Worm (Caenorhabditis elegans) whole organism, young adult: Measurements from ENCODE around the gene sri-63.

Experiments used
- B0035.1 ChIP-seq: sonication (generic microtip); optimal IDR thresholded peaks from 2 replicates; lab custom pipeline; 2016; ENCODE audit warnings: missing genetic modification characterization, mild to moderate bottlenecking, missing compliant biosample characterization, missing genotype, missing genetic modification reagents
- C17E4.6 ChIP-seq: fragments of 200-800 bp; sonication (Bioruptor generic); IDR thresholded peaks from 2 replicates; pipeline ENCODE4 v1.3.6; 2022; ENCODE audit warnings: missing genetic modification reagents, missing genetic modification characterization, missing compliant biosample characterization
- F10E7.11 ChIP-seq: sonication (generic microtip); optimal IDR thresholded peaks from 2 replicates; lab custom pipeline; 2017; ENCODE audit warnings: mild to moderate bottlenecking, missing genetic modification characterization, moderate library complexity, missing compliant biosample characterization
- F33H1.4 ChIP-seq: fragments of 200-800 bp; sonication (Bioruptor generic); IDR thresholded peaks from 2 replicates; pipeline ENCODE4 v1.3.6; 2022; ENCODE audit warnings: missing genetic modification reagents, missing genetic modification characterization, missing compliant biosample characterization
- F57C9.4 ChIP-seq: sonication (generic microtip); optimal IDR thresholded peaks from 2 replicates; lab custom pipeline; 2017; ENCODE audit warnings: mild to moderate bottlenecking, missing genetic modification characterization, missing compliant biosample characterization
- ama-1 ChIP-seq, 3 experiments: fragments of 150-350 bp in 1 of 3; sonication (generic microtip) in 2 of 3; optimal IDR thresholded peaks; 2 replicates each; lab custom pipeline; 2014 to 2018; ENCODE audit warnings: missing biosample characterization in 2 of 3, missing genetic modification characterization in 2 of 3, missing genetic modification reagents in 2 of 3
- aptf-3 ChIP-seq: fragments of 200-800 bp; sonication (Bioruptor generic); IDR thresholded peaks from 2 replicates; pipeline ENCODE4 v1.3.6; 2022; ENCODE audit warnings: missing genetic modification characterization, missing compliant biosample characterization
- attf-5 ChIP-seq: fragments of 200-800 bp; sonication (Bioruptor generic); optimal IDR thresholded peaks from 2 replicates; lab custom pipeline; 2018; ENCODE audit warnings: mild to moderate bottlenecking, missing genetic modification characterization, missing compliant biosample characterization
- ceh-40 ChIP-seq: fragments of 200-800 bp; sonication (Bioruptor generic); IDR thresholded peaks from 2 replicates; pipeline ENCODE4 v1.3.6; 2022; ENCODE audit warnings: missing genetic modification characterization, missing compliant biosample characterization
- dpl-1 ChIP-seq: fragments of 150-350 bp; optimal IDR thresholded peaks from 2 replicates; lab custom pipeline; 2014; ENCODE audit warnings: missing biosample characterization, missing genetic modification reagents, missing genetic modification characterization
- efl-1 ChIP-seq: fragments of 150-350 bp; optimal IDR thresholded peaks from 2 replicates; lab custom pipeline; 2014; ENCODE audit warnings: missing biosample characterization, missing genetic modification reagents, missing genetic modification characterization
- egrh-3 ChIP-seq: fragments of 200-800 bp; sonication (Bioruptor generic); IDR thresholded peaks from 2 replicates; pipeline ENCODE4 v1.3.6; 2022; ENCODE audit warnings: missing genetic modification reagents, missing genetic modification characterization, missing compliant biosample characterization
- ets-4 ChIP-seq: fragments of 200-800 bp; sonication (Bioruptor generic); optimal IDR thresholded peaks from 2 replicates; lab custom pipeline; 2018; ENCODE audit warnings: mild to moderate bottlenecking, missing genetic modification characterization, missing compliant biosample characterization
- fkh-3 ChIP-seq: sonication (generic microtip); optimal IDR thresholded peaks from 2 replicates; lab custom pipeline; 2016; ENCODE audit warnings: mild to moderate bottlenecking, missing genetic modification characterization, missing compliant biosample characterization
- him-1 ChIP-seq: sonication (generic microtip); optimal IDR thresholded peaks from 2 replicates; lab custom pipeline; 2016; ENCODE audit warnings: missing genotype, missing genetic modification reagents, missing genetic modification characterization, missing compliant biosample characterization
- hlh-26 ChIP-seq: fragments of 200-800 bp; sonication (Bioruptor generic); conservative IDR thresholded peaks from 2 replicates; pipeline ENCODE4 v1.3.6; 2022; ENCODE audit warnings: missing genetic modification reagents, missing genetic modification characterization, missing compliant biosample characterization
- hmg-1.2 ChIP-seq: fragments of 200-800 bp; sonication (Bioruptor generic); IDR thresholded peaks from 2 replicates; pipeline ENCODE4 v1.3.6; 2022; ENCODE audit warnings: missing genetic modification reagents, missing genetic modification characterization, missing compliant biosample characterization
- hmg-20 ChIP-seq: fragments of 200-800 bp; sonication (Bioruptor generic); IDR thresholded peaks from 2 replicates; pipeline ENCODE4 v1.3.6; 2022; ENCODE audit warnings: missing genetic modification reagents, missing genetic modification characterization, missing compliant biosample characterization
- lsl-1 ChIP-seq: fragments of 200-800 bp; sonication (Bioruptor generic); optimal IDR thresholded peaks from 2 replicates; lab custom pipeline; 2018; ENCODE audit warnings: mild to moderate bottlenecking, missing genetic modification characterization, moderate library complexity, missing compliant biosample characterization
- lsy-27 ChIP-seq: sonication (generic microtip); optimal IDR thresholded peaks from 2 replicates; lab custom pipeline; 2017; ENCODE audit warnings: missing genetic modification characterization, mild to moderate bottlenecking, missing compliant biosample characterization, antibody characterized with exemption, missing genotype, borderline replicate concordance; ENCODE audit not compliant: insufficient read depth
- madf-10 ChIP-seq: sonication (generic microtip); optimal IDR thresholded peaks from 2 replicates; lab custom pipeline; 2016; ENCODE audit warnings: mild to moderate bottlenecking, missing genetic modification characterization, missing compliant biosample characterization
- madf-6 ChIP-seq: fragments of 200-800 bp; sonication (Bioruptor generic); IDR thresholded peaks from 2 replicates; pipeline ENCODE4 v1.3.6; 2022; ENCODE audit warnings: missing genetic modification reagents, missing genetic modification characterization, missing compliant biosample characterization
- madf-8 ChIP-seq: fragments of 200-800 bp; sonication (Bioruptor generic); conservative IDR thresholded peaks from 2 replicates; pipeline ENCODE4 v1.3.6; 2022; ENCODE audit warnings: missing genetic modification reagents, missing genetic modification characterization, missing compliant biosample characterization
- mcd-1 ChIP-seq: fragments of 200-800 bp; sonication (Bioruptor generic); IDR thresholded peaks from 2 replicates; pipeline ENCODE4 v1.3.6; 2022; ENCODE audit warnings: missing genetic modification reagents, missing genetic modification characterization, missing compliant biosample characterization
- nfyb-1 ChIP-seq: fragments of 200-800 bp; sonication (Bioruptor generic); IDR thresholded peaks from 2 replicates; pipeline ENCODE4 v1.3.6; 2022; ENCODE audit warnings: missing genetic modification reagents, missing genetic modification characterization, missing compliant biosample characterization
- pbrm-1 ChIP-seq: fragments of 200-800 bp; sonication (Bioruptor generic); IDR thresholded peaks from 2 replicates; pipeline ENCODE4 v1.3.6; 2022; ENCODE audit warnings: missing genetic modification reagents, missing genetic modification characterization, missing compliant biosample characterization
- rcor-1 ChIP-seq: fragments of 200-800 bp; sonication (Bioruptor generic); IDR thresholded peaks from 2 replicates; pipeline ENCODE4 v1.3.6; 2022; ENCODE audit warnings: missing genetic modification reagents, missing genetic modification characterization, missing compliant biosample characterization
- snpc-1.1 ChIP-seq: sonication (generic microtip); optimal IDR thresholded peaks from 2 replicates; lab custom pipeline; 2017; ENCODE audit warnings: missing genetic modification characterization, mild to moderate bottlenecking, missing compliant biosample characterization, antibody characterized with exemption, moderate library complexity, missing genotype, missing genetic modification reagents; ENCODE audit not compliant: insufficient read depth
- snpc-3.4 ChIP-seq: sonication (generic microtip); optimal IDR thresholded peaks from 2 replicates; lab custom pipeline; 2017; ENCODE audit warnings: missing genetic modification characterization, mild to moderate bottlenecking, missing compliant biosample characterization, antibody characterized with exemption, moderate library complexity, missing genotype, missing genetic modification reagents
- snpc-4 ChIP-seq, 5 experiments: fragments of 150-350 bp in 1 of 5; sonication (generic microtip) in 4 of 5; optimal IDR thresholded peaks; 2 replicates each; lab custom pipeline; 2014 to 2018; ENCODE audit warnings: missing genetic modification characterization in 5 of 5, missing biosample characterization in 3 of 5, antibody characterized with exemption in 2 of 5, mild to moderate bottlenecking in 2 of 5, missing compliant biosample characterization in 2 of 5, missing genotype in 2 of 5, moderate library complexity in 2 of 5, missing genetic modification reagents in 1 of 5
- sptf-2 ChIP-seq: fragments of 200-800 bp; sonication (Bioruptor generic); optimal IDR thresholded peaks from 2 replicates; lab custom pipeline; 2018; ENCODE audit warnings: mild to moderate bottlenecking, missing genetic modification characterization, missing compliant biosample characterization
- tbp1 ChIP-seq: fragments of 200-800 bp; sonication (Bioruptor generic); optimal IDR thresholded peaks from 2 replicates; lab custom pipeline; 2018; ENCODE audit warnings: mild to moderate bottlenecking, missing genetic modification characterization, missing compliant biosample characterization
- tbx-9 ChIP-seq: sonication (generic microtip); optimal IDR thresholded peaks from 2 replicates; lab custom pipeline; 2016; ENCODE audit warnings: borderline replicate concordance, missing genetic modification characterization, inconsistent platforms, missing compliant biosample characterization
- tlf-1 ChIP-seq: fragments of 200-800 bp; sonication (Bioruptor generic); optimal IDR thresholded peaks from 2 replicates; lab custom pipeline; 2018; ENCODE audit warnings: mild to moderate bottlenecking, missing genetic modification characterization, missing compliant biosample characterization
- xnd-1 ChIP-seq: sonication (generic microtip); optimal IDR thresholded peaks from 2 replicates; lab custom pipeline; 2016; ENCODE audit warnings: missing genotype, missing genetic modification reagents, missing genetic modification characterization, missing compliant biosample characterization
- zfh-2 ChIP-seq: fragments of 200-800 bp; sonication (Bioruptor generic); conservative IDR thresholded peaks from 2 replicates; pipeline ENCODE4 v1.3.6; 2022; ENCODE audit warnings: missing genetic modification reagents, missing genetic modification characterization, missing compliant biosample characterization
- ztf-28 ChIP-seq: fragments of 200-800 bp; sonication (Bioruptor generic); IDR thresholded peaks from 2 replicates; pipeline ENCODE4 v1.3.6; 2022; ENCODE audit warnings: missing genetic modification reagents, missing genetic modification characterization, missing compliant biosample characterization

sri-63 gene

DNA sequence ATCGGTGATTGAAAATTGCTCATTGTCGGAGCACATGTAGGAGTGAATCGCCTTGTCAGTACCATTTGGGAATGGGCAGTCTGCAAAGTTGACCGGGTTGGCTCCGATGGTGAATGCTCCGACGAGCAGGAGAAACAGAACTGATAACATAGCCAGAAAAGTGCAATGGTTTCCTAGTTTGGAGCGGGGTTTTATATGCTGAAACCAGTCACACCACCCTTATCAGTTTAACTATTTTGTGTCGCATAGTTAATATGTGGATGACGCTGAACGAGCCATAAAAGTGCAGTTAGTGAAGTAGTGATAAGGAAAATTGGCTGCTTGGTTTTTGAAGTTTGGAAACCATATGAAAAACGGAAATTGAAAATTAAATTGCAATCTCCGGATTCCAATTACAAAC, 41.3 kb upstream of the sri-63 start, which contains the start of gene C17F4.7 (continued):
- no peak for TF ChIP-seq ceh-40
- no peak for TF ChIP-seq hmg-20 (GFP tag; lab: Robert Waterston, UW)
- no peak for TF ChIP-seq sptf-2 (GFP tag; lab: Kevin White, UChicago)
- peak; percentile 21 for TF ChIP-seq tbp1
- peak; percentile 11 for TF ChIP-seq madf-10 (tag; lab: Kevin White, UChicago)
- peak; percentile 51 for TF ChIP-seq ets-4 (GFP tag; lab: Kevin White, UChicago)
- TF ChIP-seq, all 124 proteins: peak for 13

DNA sequence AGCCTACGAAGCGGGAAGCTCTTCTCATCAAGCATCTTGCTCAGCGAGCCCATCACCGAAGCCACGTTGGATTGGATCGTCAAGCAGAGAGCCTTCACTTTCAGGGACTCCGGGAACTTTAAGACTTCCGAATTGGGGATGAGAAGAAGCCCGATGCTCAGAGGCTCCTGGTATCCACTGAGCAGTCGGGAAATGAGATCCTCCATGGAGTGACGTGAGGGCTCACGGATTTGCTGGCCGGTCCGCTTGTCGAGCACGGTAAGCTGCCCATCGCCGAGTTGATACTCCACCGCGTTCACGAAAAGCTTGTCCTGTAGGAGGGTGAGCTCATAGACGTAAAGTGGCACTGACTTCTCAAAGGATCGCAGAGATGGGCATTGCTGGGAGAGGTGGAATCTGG, 39.6 kb upstream of the sri-63 start:
- TF ChIP-seq C17E4.6 (no peak), F57C9.4 (no peak), zfh-2 (GFP tag; lab: Robert Waterston, UW) (peak; percentile 51; the same call in 1 of the 2 replicates), tbx-9 (tag; lab: Kevin White, UChicago) (no peak)

DNA sequence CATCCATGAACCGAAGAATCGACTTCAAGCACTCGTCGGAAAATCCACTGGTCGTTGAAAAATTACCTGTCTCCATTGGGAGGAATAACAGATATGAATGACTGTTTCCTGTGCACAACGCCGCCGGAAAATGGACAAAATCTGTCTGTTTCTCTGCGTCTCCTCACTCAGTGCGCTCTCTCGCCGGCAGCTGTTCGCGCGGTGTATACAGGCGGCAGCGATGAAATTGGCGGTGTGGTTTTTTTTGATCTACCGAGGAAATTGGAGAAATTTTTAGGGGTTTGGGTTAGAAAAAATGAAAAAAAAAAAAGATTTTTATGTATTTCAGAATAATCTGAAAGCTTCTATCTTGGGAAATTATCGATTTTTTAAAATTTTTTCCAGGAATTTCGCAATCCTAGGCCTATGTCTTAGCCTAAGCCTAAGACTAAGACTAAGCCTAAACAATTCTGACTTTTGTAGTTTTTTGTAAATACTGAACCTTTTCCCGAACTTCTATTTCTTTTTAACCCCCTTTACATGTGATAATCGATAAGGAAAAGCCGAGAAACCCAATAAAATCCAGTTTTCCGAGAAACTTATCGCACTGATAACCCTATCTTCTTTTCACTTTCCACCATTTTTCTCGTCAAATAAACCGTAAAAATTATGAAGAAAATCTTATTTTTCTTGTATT, 39.0 kb upstream of the sri-63 start, which contains the start of the genes fbxc-50 and C17F4.2:
TSS of gene fbxc-50 (minus strand) at position 81 of the 676 bp plus-strand sequence.
TSS of gene C17F4.2 (plus strand) at position 626 of the 676 bp plus-strand sequence.
- TF ChIP-seq rcor-1 (GFP tag; lab: Robert Waterston, UW) = 0 out of 2 replicates have a peak, but pooled peaks have one; percentile 10
- TF ChIP-seq mcd-1 (GFP tag; lab: Robert Waterston, UW) = no peak
- TF ChIP-seq aptf-3 (GFP tag; lab: Robert Waterston, UW) = no peak
- no peak for TF ChIP-seq zfh-2 (GFP tag; lab: Robert Waterston, UW)
- TF ChIP-seq efl-1 (GFP tag; lab: Kevin White, UChicago) = peak; percentile 90
- TF ChIP-seq pbrm-1 (GFP tag; lab: Robert Waterston, UW) = 0 out of 2 replicates have a peak, but pooled peaks have one; percentile 11
- TF ChIP-seq F10E7.11 (tag; lab: Kevin White, UChicago) = no peak
- no peak for TF ChIP-seq tlf-1 (GFP tag; lab: Kevin White, UChicago)
- TF ChIP-seq lsy-27 (tag; lab: Kevin White, UChicago) = no peak
- no peak for TF ChIP-seq hlh-26 (GFP tag; lab: Robert Waterston, UW)
- TF ChIP-seq madf-6 = peak; percentile 88
- peak; percentile 27 for TF ChIP-seq lsl-1 (GFP tag; lab: Kevin White, UChicago)
- TF ChIP-seq fkh-3 (tag; lab: Kevin White, UChicago) = no peak
- TF ChIP-seq nfyb-1 = no peak
- TF ChIP-seq ceh-40 = no peak
- peak; percentile 58 for TF ChIP-seq dpl-1
- peak; percentile 86 for TF ChIP-seq madf-8 (GFP tag; lab: Robert Waterston, UW)
- TF ChIP-seq snpc-4 (GFP tag; optimal IDR thresholded peaks at IDR 0.05; lab: Kevin White, UChicago) = no peak
- no peak for TF ChIP-seq snpc-4 (tag; optimal IDR thresholded peaks at IDR 0.05; lab: Kevin White, UChicago)
- no peak for TF ChIP-seq attf-5 (GFP tag; lab: Kevin White, UChicago)
- peak; percentile 91 for TF ChIP-seq hmg-1.2 (GFP tag; lab: Robert Waterston, UW)
- no peak for TF ChIP-seq B0035.1 (tag; lab: Kevin White, UChicago)
- TF ChIP-seq F33H1.4 (GFP tag; lab: Robert Waterston, UW) = 0 out of 2 replicates have a peak, but pooled peaks have one; percentile 24
- TF ChIP-seq ztf-28 = no peak
- TF ChIP-seq egrh-3 (GFP tag; lab: Robert Waterston, UW) = no peak
- TF ChIP-seq xnd-1 (tag; lab: Kevin White, UChicago) = peak; percentile 77
- peak; percentile 13 for TF ChIP-seq snpc-3.4 (tag; lab: Kevin White, UChicago)
- no peak for TF ChIP-seq him-1 (tag; lab: Kevin White, UChicago)
- TF ChIP-seq snpc-1.1 (tag; lab: Kevin White, UChicago) = peak; percentile 31
- no peak for TF ChIP-seq ama-1 (optimal IDR thresholded peaks at IDR 0.05; lab: Kevin White, UChicago)
- TF ChIP-seq ama-1 (GFP tag; optimal IDR thresholded peaks at IDR 0.05; lab: Kevin White, UChicago) = no peak
- TF ChIP-seq, all 124 proteins: peak for 12
